Worm (Caenorhabditis elegans): Measurements from ENCODE around the gene C16A3.6.

ce11 chrIII:6422721-6423120 lies 43.7 kb downstream of the C16A3.6 start:
- TF ChIP-seq nhr-237 (tag; optimal IDR thresholded peaks at IDR 0.05) = no peak
- TF ChIP-seq aly-2 (tag; optimal IDR thresholded peaks at IDR 0.05) = no peak
- no peak for TF ChIP-seq Y55F3AM.14 (GFP tag; optimal IDR thresholded peaks at IDR 0.05)
- no peak for TF ChIP-seq lin-13 (GFP tag; optimal IDR thresholded peaks at IDR 0.05)
- no peak for TF ChIP-seq ama-1 (optimal IDR thresholded peaks at IDR 0.05)
- no peak for TF ChIP-seq skn-1 (tag; optimal IDR thresholded peaks at IDR 0.05)
- TF ChIP-seq fos-1 (tag; optimal IDR thresholded peaks at IDR 0.05) = peak; percentile 51
- TF ChIP-seq elt-1 (tag; optimal IDR thresholded peaks at IDR 0.05) = no peak
- TF ChIP-seq ceh-16 (tag; optimal IDR thresholded peaks at IDR 0.05) = no peak
- TF ChIP-seq egl-27 (tag; optimal IDR thresholded peaks at IDR 0.05) = no peak
- no peak for TF ChIP-seq ztf-11 (tag; optimal IDR thresholded peaks at IDR 0.05)
- TF ChIP-seq nhr-77 (tag; optimal IDR thresholded peaks at IDR 0.05) = no peak
- TF ChIP-seq nhr-11 (tag; optimal IDR thresholded peaks at IDR 0.05) = no peak
